Fruit fly (Drosophila melanogaster) whole organism, wandering third instar larva: ENCODE measurements around the gene dor.

Source experiments
- CG32264 ChIP-seq: fragments of 200-800 bp; sonication (Bioruptor generic); optimal IDR thresholded peaks from 2 replicates; lab custom pipeline; 2016; ENCODE audit warnings: missing biosample characterization, missing genetic modification characterization
- CG9705 ChIP-seq: fragments of 200-800 bp; sonication (Bioruptor generic); optimal IDR thresholded peaks from 2 replicates; lab custom pipeline; 2018; ENCODE audit warnings: missing biosample characterization, mild to moderate bottlenecking, missing genetic modification characterization
- CrebA ChIP-seq: fragments of 200-800 bp; sonication (Bioruptor generic); optimal IDR thresholded peaks from 2 replicates; lab custom pipeline; 2016; ENCODE audit warnings: missing biosample characterization, mild to moderate bottlenecking, missing genetic modification characterization, borderline replicate concordance
- Dfd ChIP-seq: fragments of >200 bp; optimal IDR thresholded peaks from 2 replicates; lab custom pipeline; 2017; ENCODE audit warnings: missing biosample characterization, missing genetic modification characterization
- Dif ChIP-seq: fragments of 200-275, 200-300 bp; sonication (Bioruptor generic); optimal IDR thresholded peaks from 2 replicates; lab custom pipeline; 2018; ENCODE audit warnings: missing biosample characterization, missing genetic modification characterization; ENCODE audit not compliant: partially characterized antibody
- GATAd ChIP-seq: sonication (Bioruptor generic); optimal IDR thresholded peaks from 2 replicates; lab custom pipeline; 2016; ENCODE audit warnings: missing biosample characterization, missing genetic modification characterization
- HLH106 ChIP-seq: fragments of 200-800 bp; optimal IDR thresholded peaks from 3 replicates; lab custom pipeline; 2019; ENCODE audit warnings: missing biosample characterization, mild to moderate bottlenecking, missing genetic modification characterization, moderate library complexity
- Hnf4 ChIP-seq: fragments of 200-800 bp; sonication (Bioruptor generic); optimal IDR thresholded peaks from 2 replicates; lab custom pipeline; 2016; ENCODE audit warnings: missing biosample characterization, mild to moderate bottlenecking, missing genetic modification characterization
- Hr78 ChIP-seq: fragments of >200 bp; optimal IDR thresholded peaks from 2 replicates; lab custom pipeline; 2017; ENCODE audit warnings: missing biosample characterization, missing genetic modification characterization
- Hr83 ChIP-seq: fragments of 200-300 bp; sonication (Bioruptor generic); optimal IDR thresholded peaks from 2 replicates; lab custom pipeline; 2016; ENCODE audit warnings: missing biosample characterization, mild to moderate bottlenecking, missing genetic modification characterization, moderate library complexity; ENCODE audit not compliant: poor library complexity, severe bottlenecking
- Jra ChIP-seq: sonication (Bioruptor generic); optimal IDR thresholded peaks from 2 replicates; lab custom pipeline; 2016; ENCODE audit warnings: missing biosample characterization, missing genetic modification characterization
- Mio ChIP-seq: sonication (Bioruptor generic); optimal IDR thresholded peaks from 2 replicates; lab custom pipeline; 2016; ENCODE audit warnings: missing biosample characterization, missing genetic modification characterization
- Myc ChIP-seq: fragments of >200 bp; optimal IDR thresholded peaks from 2 replicates; lab custom pipeline; 2017
- N ChIP-seq: fragments of >200 bp; optimal IDR thresholded peaks from 2 replicates; lab custom pipeline; 2018; ENCODE audit warnings: missing biosample characterization, missing external identifiers, missing genetic modification characterization
- OdsH ChIP-seq: fragments of 200-800 bp; sonication (Bioruptor generic); optimal IDR thresholded peaks from 2 replicates; lab custom pipeline; 2016; ENCODE audit warnings: missing biosample characterization, mild to moderate bottlenecking, missing genetic modification characterization
- Rel ChIP-seq, 2 experiments: fragments of 200-800 bp; sonication (Bioruptor generic) in 1 of 2; optimal IDR thresholded peaks; 2 replicates in 1 of 2; 3 replicates in 1 of 2; lab custom pipeline; 2016 to 2019; ENCODE audit warnings: mild to moderate bottlenecking in 2 of 2, missing biosample characterization in 2 of 2, missing genetic modification characterization in 2 of 2, moderate library complexity in 1 of 2
- Sp1 ChIP-seq: fragments of 200-800 bp; sonication (Bioruptor generic); optimal IDR thresholded peaks from 3 replicates; lab custom pipeline; 2019; ENCODE audit warnings: missing biosample characterization, mild to moderate bottlenecking, missing genetic modification characterization, moderate library complexity
- Vsx2 ChIP-seq: fragments of 200-300, 225-300 bp; sonication (Bioruptor generic); optimal IDR thresholded peaks from 2 replicates; lab custom pipeline; 2018; ENCODE audit warnings: missing biosample characterization, missing genetic modification characterization; ENCODE audit not compliant: partially characterized antibody
- br ChIP-seq: fragments of 200-800 bp; sonication (Bioruptor generic); optimal IDR thresholded peaks from 2 replicates; lab custom pipeline; 2016; ENCODE audit warnings: missing biosample characterization, missing genetic modification characterization
- brk ChIP-seq: fragments of 200-800 bp; sonication (Bioruptor generic); optimal IDR thresholded peaks from 2 replicates; lab custom pipeline; 2016; ENCODE audit warnings: missing biosample characterization, mild to moderate bottlenecking, missing genetic modification characterization
- dl ChIP-seq, 2 experiments: fragments of 175-275, 200-275 bp in 1 of 2; fragments of 200-275 bp in 1 of 2; sonication (Bioruptor generic); optimal IDR thresholded peaks; lab custom pipeline; 2018; ENCODE audit warnings: mild to moderate bottlenecking in 2 of 2, missing biosample characterization in 2 of 2, missing genetic modification characterization in 2 of 2, moderate library complexity in 2 of 2; ENCODE audit not compliant: partially characterized antibody in 2 of 2, insufficient read depth in 1 of 2
- dmrt93B ChIP-seq: fragments of 200-800 bp; sonication (Bioruptor generic); optimal IDR thresholded peaks from 2 replicates; lab custom pipeline; 2018; ENCODE audit warnings: missing biosample characterization, mild to moderate bottlenecking, missing genetic modification characterization
- dsf ChIP-seq: sonication (Bioruptor generic); optimal IDR thresholded peaks from 2 replicates; lab custom pipeline; 2016; ENCODE audit warnings: missing biosample characterization, missing genetic modification characterization, borderline replicate concordance
- ey ChIP-seq: fragments of 200-800 bp; sonication (Bioruptor generic); optimal IDR thresholded peaks from 2 replicates; lab custom pipeline; 2016; ENCODE audit warnings: missing biosample characterization, missing genetic modification characterization
- foxo ChIP-seq, 2 experiments: fragments of 200-800 bp; sonication (Bioruptor generic); optimal IDR thresholded peaks; 2 replicates in 1 of 2; 3 replicates in 1 of 2; lab custom pipeline; 2016 to 2017; ENCODE audit warnings: missing biosample characterization in 2 of 2, missing genetic modification characterization in 2 of 2
- fru ChIP-seq: fragments of 200-800 bp; sonication (Bioruptor generic); optimal IDR thresholded peaks from 3 replicates; lab custom pipeline; 2016; ENCODE audit warnings: missing biosample characterization, mild to moderate bottlenecking, missing genetic modification characterization
- h ChIP-seq: fragments of 200-800 bp; sonication (Bioruptor generic); optimal IDR thresholded peaks from 3 replicates; lab custom pipeline; 2016; ENCODE audit warnings: missing biosample characterization, mild to moderate bottlenecking, missing genetic modification characterization
- jim ChIP-seq: fragments of 175-275, 200-325 bp; sonication (Bioruptor generic); optimal IDR thresholded peaks from 2 replicates; lab custom pipeline; 2016; ENCODE audit warnings: missing biosample characterization, mild to moderate bottlenecking, missing genetic modification characterization
- lola ChIP-seq: fragments of >200 bp; optimal IDR thresholded peaks from 2 replicates; lab custom pipeline; 2017; ENCODE audit warnings: missing biosample characterization, missing genetic modification characterization
- pan ChIP-seq: fragments of >200 bp; optimal IDR thresholded peaks from 2 replicates; lab custom pipeline; 2017
- psq ChIP-seq: fragments of 200-800 bp; sonication (Bioruptor generic); optimal IDR thresholded peaks from 3 replicates; lab custom pipeline; 2017; ENCODE audit warnings: missing biosample characterization, mild to moderate bottlenecking, missing genetic modification characterization, moderate library complexity
- rgr ChIP-seq: fragments of 200-800 bp; sonication (Bioruptor generic); optimal IDR thresholded peaks from 3 replicates; lab custom pipeline; 2016; ENCODE audit warnings: missing biosample characterization, mild to moderate bottlenecking, missing genetic modification characterization
- sage ChIP-seq: fragments of 200-800 bp; sonication (Bioruptor generic); optimal IDR thresholded peaks from 2 replicates; lab custom pipeline; 2016; ENCODE audit warnings: missing biosample characterization, mild to moderate bottlenecking, missing genetic modification characterization
- tai ChIP-seq: sonication (Bioruptor generic); optimal IDR thresholded peaks from 2 replicates; lab custom pipeline; 2016; ENCODE audit warnings: missing biosample characterization, missing genetic modification characterization
- usp ChIP-seq: fragments of >200 bp; optimal IDR thresholded peaks from 2 replicates; lab custom pipeline; 2017; ENCODE audit warnings: missing biosample characterization, missing genetic modification characterization
- woc ChIP-seq: sonication (Bioruptor generic); optimal IDR thresholded peaks from 2 replicates; lab custom pipeline; 2016; ENCODE audit warnings: missing biosample characterization, mild to moderate bottlenecking, missing genetic modification characterization

dor gene

DNA sequence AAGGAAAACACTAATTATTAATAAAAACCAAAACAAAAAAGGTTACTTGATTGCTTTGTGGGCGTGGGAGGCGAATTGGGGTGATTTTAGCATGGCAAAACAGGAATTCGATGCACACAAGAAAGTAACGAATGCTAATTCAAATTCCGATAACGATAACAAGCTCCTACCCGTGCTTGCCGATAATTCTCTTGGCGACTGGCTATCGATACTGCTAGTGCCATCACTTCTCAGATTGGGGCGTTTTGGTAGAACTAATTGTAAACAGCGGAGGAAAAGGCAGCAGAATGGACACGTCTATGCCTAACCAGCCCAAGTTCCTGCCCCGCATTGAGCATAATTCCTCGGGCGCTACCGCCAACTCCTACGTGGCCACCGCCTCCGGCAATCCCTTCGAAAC lies at the start of gene dor:
Gene dor, plus strand, starts transcription at position 217 of the 400 bp plus-strand sequence.
- TF ChIP-seq Sp1 (GFP tag; lab: Kevin White, UChicago) (peak; percentile 1), CG32264 (no peak), Myc (lab: Kevin White, UChicago) (no peak), rgr (peak; percentile 44), fru (no peak), Rel (GFP tag; optimal IDR thresholded peaks at IDR 0.05; lab: Kevin White, UChicago) (no peak), Rel (tag; optimal IDR thresholded peaks at IDR 0.05; lab: Kevin White, UChicago) (peak; percentile 72), br (GFP tag; lab: Kevin White, UChicago) (peak; percentile 8), h (GFP tag; lab: Kevin White, UChicago) (peak; percentile 22), GATAd (GFP tag; lab: Kevin White, UChicago) (no peak)

DNA sequence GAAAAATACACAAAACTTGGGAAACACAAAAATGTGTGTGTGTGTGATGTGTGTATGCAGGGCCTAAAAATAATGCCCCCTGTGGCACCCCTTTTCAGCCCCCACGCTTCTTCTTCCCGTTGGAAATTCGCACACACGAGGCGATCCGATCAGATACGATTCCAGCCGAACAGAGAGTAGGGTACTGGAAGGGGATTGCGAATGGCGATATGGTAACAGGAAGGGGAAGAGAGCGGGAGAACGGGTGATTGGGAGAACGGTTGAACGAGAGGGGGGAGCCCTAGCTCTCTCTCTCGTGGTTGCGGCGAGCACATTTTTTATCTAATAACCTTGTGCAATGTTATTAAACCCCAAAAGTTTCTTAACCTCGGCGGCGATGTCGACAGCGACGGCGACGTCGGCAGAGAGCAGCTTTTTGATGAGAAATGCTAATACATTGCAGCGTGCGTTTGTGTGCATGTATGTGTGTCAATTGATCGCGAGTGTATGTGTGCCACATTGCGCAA lies 47.9 kb upstream of the dor start:
- no peak for TF ChIP-seq Rel (GFP tag; optimal IDR thresholded peaks at IDR 0.05; lab: Kevin White, UChicago)
- peak; percentile 98 for TF ChIP-seq Rel (tag; optimal IDR thresholded peaks at IDR 0.05; lab: Kevin White, UChicago)
- no peak for TF ChIP-seq Myc (lab: Kevin White, UChicago)
- peak; percentile 4 for TF ChIP-seq HLH106
- peak; percentile 81 for TF ChIP-seq Jra
- TF ChIP-seq rgr: peak; percentile 25
- TF ChIP-seq fru: peak; percentile 50
- TF ChIP-seq sage (GFP tag; lab: Kevin White, UChicago): peak; percentile 21
- TF ChIP-seq woc (GFP tag; lab: Kevin White, UChicago): peak; percentile 22
- TF ChIP-seq CrebA (GFP tag; lab: Kevin White, UChicago): peak; percentile 47
- TF ChIP-seq pan (lab: Kevin White, UChicago): no peak
- TF ChIP-seq dl (GFP tag; optimal IDR thresholded peaks at IDR 0.05; lab: Kevin White, UChicago; ENCODE audit: insufficient read depth in 1 of 2, partially characterized antibody in 2 of 2): peak in 1 of 2 experiments; percentile 57
- TF ChIP-seq Hr83 (GFP tag; lab: Kevin White, UChicago): peak; percentile 80
- TF ChIP-seq OdsH: peak; percentile 21
- peak; percentile 29 for TF ChIP-seq brk (GFP tag; lab: Kevin White, UChicago)
- TF ChIP-seq ey: no peak
- peak; percentile 91 for TF ChIP-seq tai (GFP tag; lab: Kevin White, UChicago)
- TF ChIP-seq lola: no peak
- TF ChIP-seq Hnf4 (GFP tag; lab: Kevin White, UChicago): peak; percentile 69
- no peak for TF ChIP-seq usp (GFP tag; lab: Kevin White, UChicago)
- peak; percentile 11 for TF ChIP-seq Sp1 (GFP tag; lab: Kevin White, UChicago)
- peak; percentile 71 for TF ChIP-seq h (GFP tag; lab: Kevin White, UChicago)
- TF ChIP-seq CG32264: peak; percentile 3
- peak; percentile 92 for TF ChIP-seq psq (GFP tag; lab: Kevin White, UChicago)
- TF ChIP-seq dsf (GFP tag; lab: Kevin White, UChicago): no peak
- peak; percentile 88 for TF ChIP-seq Dif (GFP tag; lab: Kevin White, UChicago)
- TF ChIP-seq jim (GFP tag; lab: Kevin White, UChicago): peak; percentile 44
- TF ChIP-seq foxo (GFP tag; optimal IDR thresholded peaks at IDR 0.05; lab: Kevin White, UChicago): peak in 1 of 2 experiments; percentile 2

- TF ChIP-seq Hr78 (GFP tag; lab: Kevin White, UChicago) (no peak), jim (GFP tag; lab: Kevin White, UChicago) (no peak), rgr (peak; percentile 23), Myc (lab: Kevin White, UChicago) (no peak), HLH106 (peak; percentile 29), fru (peak; percentile 64), GATAd (GFP tag; lab: Kevin White, UChicago) (no peak), tai (GFP tag; lab: Kevin White, UChicago) (peak; percentile 46), dl (GFP tag; optimal IDR thresholded peaks at IDR 0.05; lab: Kevin White, UChicago; ENCODE audit: insufficient read depth in 1 of 2, partially characterized antibody in 2 of 2) (no peak), Vsx2 (GFP tag; lab: Kevin White, UChicago) (no peak), CG32264 (no peak), Dif (GFP tag; lab: Kevin White, UChicago) (peak; percentile 53), br (GFP tag; lab: Kevin White, UChicago) (no peak), lola (no peak), CrebA (GFP tag; lab: Kevin White, UChicago) (no peak), brk (GFP tag; lab: Kevin White, UChicago) (no peak), Jra (no peak), sage (GFP tag; lab: Kevin White, UChicago) (no peak), h (GFP tag; lab: Kevin White, UChicago) (peak; percentile 80), usp (GFP tag; lab: Kevin White, UChicago) (no peak), Hr83 (GFP tag; lab: Kevin White, UChicago) (peak; percentile 83), dmrt93B (GFP tag; lab: Kevin White, UChicago) (no peak), woc (GFP tag; lab: Kevin White, UChicago) (no peak), foxo (GFP tag; optimal IDR thresholded peaks at IDR 0.05; lab: Kevin White, UChicago) (peak in 1 of 2 experiments; percentile 34), Hnf4 (GFP tag; lab: Kevin White, UChicago) (peak; percentile 57), N (no peak), Dfd (GFP tag; lab: Kevin White, UChicago) (no peak), Rel (GFP tag; optimal IDR thresholded peaks at IDR 0.05; lab: Kevin White, UChicago) (no peak), Rel (tag; optimal IDR thresholded peaks at IDR 0.05; lab: Kevin White, UChicago) (peak; percentile 87), pan (lab: Kevin White, UChicago) (no peak), CG9705 (GFP tag; lab: Kevin White, UChicago) (no peak), dsf (GFP tag; lab: Kevin White, UChicago) (no peak), psq (GFP tag; lab: Kevin White, UChicago) (peak; percentile 64), OdsH (peak; percentile 3), Mio (GFP tag; lab: Kevin White, UChicago) (no peak)
Measured at dm6 chrX:1617673-1618608, 46.9 kb upstream of the dor start.
